Fruit fly (Drosophila melanogaster) whole organism, embryonic: ENCODE data around the gene CG13012.

Experiments used
- Abd-B ChIP-seq: fragments of 200-800 bp; sonication (Bioruptor generic); optimal IDR thresholded peaks from 2 replicates; lab custom pipeline; 2018; ENCODE audit warnings: missing biosample characterization, mild to moderate bottlenecking, missing genetic modification characterization, moderate library complexity
- Aef1 ChIP-seq: fragments of 200-800 bp; sonication (Bioruptor generic); IDR thresholded peaks from 3 replicates; pipeline ENCODE4 v1.3.6; 2022; ENCODE audit warnings: missing biosample characterization, missing genetic modification characterization
- B-H2 ChIP-seq: fragments of 200-800 bp; sonication (Bioruptor generic); optimal IDR thresholded peaks from 2 replicates; lab custom pipeline; 2018; ENCODE audit warnings: missing biosample characterization, mild to moderate bottlenecking, missing genetic modification characterization
- BEAF-32 ChIP-seq: fragments of 200-800 bp; sonication (Bioruptor generic); optimal IDR thresholded peaks from 3 replicates; lab custom pipeline; 2017; ENCODE audit warnings: missing biosample characterization, missing genetic modification characterization, mild to moderate bottlenecking, moderate library complexity, missing genetic modification reagents
- Bdp1 ChIP-seq: fragments of 200-800 bp; sonication (Bioruptor generic); optimal IDR thresholded peaks from 3 replicates; lab custom pipeline; 2016; ENCODE audit warnings: missing biosample characterization, missing genetic modification characterization
- Bgb ChIP-seq: fragments of 200-800 bp; sonication (Bioruptor generic); IDR thresholded peaks from 2 replicates; pipeline ENCODE4 v1.3.6; 2022; ENCODE audit warnings: missing biosample characterization, missing genetic modification characterization; ENCODE audit not compliant: partially characterized antibody
- CG10321 ChIP-seq: fragments of 200-800 bp; sonication (Bioruptor generic); IDR thresholded peaks from 2 replicates; pipeline ENCODE4 v1.3.6; 2022; ENCODE audit warnings: missing biosample characterization, missing genetic modification characterization
- CG10543 ChIP-seq: fragments of 200-800 bp; sonication (Bioruptor generic); optimal IDR thresholded peaks from 3 replicates; lab custom pipeline; 2017; ENCODE audit warnings: missing biosample characterization, mild to moderate bottlenecking, missing genetic modification characterization, moderate library complexity
- CG11456 ChIP-seq: fragments of 200-800 bp; sonication (Bioruptor generic); IDR thresholded peaks from 3 replicates; pipeline ENCODE4 v1.3.6; 2022; ENCODE audit warnings: missing biosample characterization, missing genetic modification characterization
- CG11560 ChIP-seq: fragments of 200-800 bp; sonication (Bioruptor generic); IDR thresholded peaks from 3 replicates; pipeline ENCODE4 v1.3.6; 2022; ENCODE audit warnings: missing biosample characterization, missing genetic modification characterization
- CG12071 ChIP-seq: fragments of 200-800 bp; sonication (Bioruptor generic); optimal IDR thresholded peaks from 3 replicates; lab custom pipeline; 2018; ENCODE audit warnings: missing biosample characterization, mild to moderate bottlenecking, missing genetic modification characterization
- CG12104 ChIP-seq: fragments of 200-800 bp; sonication (Bioruptor generic); optimal IDR thresholded peaks from 3 replicates; lab custom pipeline; 2016; ENCODE audit warnings: missing biosample characterization, missing genetic modification characterization
- CG13894 ChIP-seq: fragments of 200-800 bp; sonication (Bioruptor generic); optimal IDR thresholded peaks from 3 replicates; lab custom pipeline; 2018; ENCODE audit warnings: missing biosample characterization, mild to moderate bottlenecking, missing genetic modification characterization, moderate library complexity
- CG14667 ChIP-seq: fragments of 200-800 bp; sonication (Bioruptor generic); IDR thresholded peaks from 2 replicates; pipeline ENCODE4 v1.3.6; 2022; ENCODE audit warnings: missing biosample characterization, missing genetic modification characterization
- CG1603 ChIP-seq: fragments of 200-800 bp; sonication (Bioruptor generic); optimal IDR thresholded peaks from 2 replicates; lab custom pipeline; 2019; ENCODE audit warnings: missing biosample characterization, mild to moderate bottlenecking, missing genetic modification characterization, moderate library complexity
- CG16863 ChIP-seq: fragments of 200-800 bp; sonication (Bioruptor generic); optimal IDR thresholded peaks from 3 replicates; lab custom pipeline; 2016; ENCODE audit warnings: missing biosample characterization, missing genetic modification characterization
- CG17385 ChIP-seq: fragments of 200-800 bp; sonication (Bioruptor generic); optimal IDR thresholded peaks from 3 replicates; lab custom pipeline; 2018; ENCODE audit warnings: missing biosample characterization, mild to moderate bottlenecking, missing genetic modification characterization
- CG2875 ChIP-seq: fragments of 200-800 bp; sonication (Bioruptor generic); optimal IDR thresholded peaks from 2 replicates; lab custom pipeline; 2017; ENCODE audit warnings: missing biosample characterization, mild to moderate bottlenecking, missing genetic modification characterization, missing genetic modification reagents
- CG30020 ChIP-seq: fragments of 200-800 bp; optimal IDR thresholded peaks from 2 replicates; lab custom pipeline; 2019; ENCODE audit warnings: missing biosample characterization, mild to moderate bottlenecking, missing genetic modification characterization, moderate library complexity
- CG4282 ChIP-seq: fragments of 200-800 bp; sonication (Bioruptor generic); optimal IDR thresholded peaks from 2 replicates; lab custom pipeline; 2016; ENCODE audit warnings: missing biosample characterization, missing genetic modification characterization
- CG4854 ChIP-seq: fragments of 200-800 bp; sonication (Bioruptor generic); optimal IDR thresholded peaks from 2 replicates; lab custom pipeline; 2016; ENCODE audit warnings: missing biosample characterization, missing genetic modification characterization, inconsistent platforms
- CG7372 ChIP-seq: fragments of 200-800 bp; sonication (Bioruptor generic); IDR thresholded peaks from 2 replicates; pipeline ENCODE4 v1.3.6; 2022; ENCODE audit warnings: missing biosample characterization, missing genetic modification characterization
- CG7556 ChIP-seq: fragments of 200-800 bp; sonication (Bioruptor generic); optimal IDR thresholded peaks from 2 replicates; lab custom pipeline; 2017; ENCODE audit warnings: missing biosample characterization, mild to moderate bottlenecking, missing genetic modification characterization
- CG9817 ChIP-seq: fragments of 200-800 bp; sonication (Bioruptor generic); optimal IDR thresholded peaks from 2 replicates; lab custom pipeline; 2018; ENCODE audit warnings: missing biosample characterization, mild to moderate bottlenecking, missing genetic modification characterization, moderate library complexity
- CkIIα-i1 ChIP-seq: fragments of 200-800 bp; sonication (Bioruptor generic); IDR thresholded peaks from 2 replicates; pipeline ENCODE4 v1.3.6; 2022; ENCODE audit warnings: missing biosample characterization, missing genetic modification characterization
- D19B ChIP-seq: fragments of 200-800 bp; sonication (Bioruptor generic); optimal IDR thresholded peaks from 2 replicates; lab custom pipeline; 2017; ENCODE audit warnings: missing biosample characterization, mild to moderate bottlenecking, missing genetic modification characterization
- Dbx ChIP-seq: fragments of 200-800 bp; sonication (Bioruptor generic); IDR thresholded peaks from 3 replicates; pipeline ENCODE4 v1.3.6; 2022; ENCODE audit warnings: missing biosample characterization, missing genetic modification characterization
- Doc3 ChIP-seq: fragments of 200-800 bp; sonication (Bioruptor generic); IDR thresholded peaks from 3 replicates; pipeline ENCODE4 v1.3.6; 2022; ENCODE audit warnings: missing biosample characterization, missing genetic modification characterization; ENCODE audit not compliant: partially characterized antibody
- ERR ChIP-seq: fragments of 200-800 bp; sonication (Bioruptor generic); optimal IDR thresholded peaks from 2 replicates; lab custom pipeline; 2016; ENCODE audit warnings: missing biosample characterization, missing genetic modification characterization
- Fer1 ChIP-seq: fragments of 200-800 bp; sonication (Bioruptor generic); optimal IDR thresholded peaks from 2 replicates; lab custom pipeline; 2017; ENCODE audit warnings: missing biosample characterization, mild to moderate bottlenecking, missing genetic modification characterization
- Fer2 ChIP-seq: fragments of 200-800 bp; sonication (Bioruptor generic); optimal IDR thresholded peaks from 2 replicates; lab custom pipeline; 2018; ENCODE audit warnings: missing biosample characterization, mild to moderate bottlenecking, missing genetic modification characterization, moderate library complexity
- Gug ChIP-seq: fragments of 200-800 bp; sonication (Bioruptor generic); IDR thresholded peaks from 4 replicates; pipeline ENCODE4 v1.3.6; 2022; ENCODE audit warnings: missing biosample characterization, missing genetic modification characterization
- HLH54F ChIP-seq: fragments of 200-800 bp; sonication (Bioruptor generic); optimal IDR thresholded peaks from 3 replicates; lab custom pipeline; 2016; ENCODE audit warnings: missing biosample characterization, missing genetic modification characterization
- Max ChIP-seq: fragments of 200-800 bp; sonication (Bioruptor generic); optimal IDR thresholded peaks from 2 replicates; lab custom pipeline; 2016; ENCODE audit warnings: missing biosample characterization, mild to moderate bottlenecking, missing genetic modification characterization
- Nf-YB ChIP-seq: fragments of 200-800 bp; sonication (Bioruptor generic); optimal IDR thresholded peaks from 3 replicates; lab custom pipeline; 2019; ENCODE audit warnings: missing biosample characterization, mild to moderate bottlenecking, missing genetic modification characterization, moderate library complexity
- Opbp ChIP-seq: fragments of 200-800 bp; sonication (Bioruptor generic); IDR thresholded peaks from 3 replicates; pipeline ENCODE4 v1.3.6; 2022; ENCODE audit warnings: missing biosample characterization, missing genetic modification characterization; ENCODE audit not compliant: partially characterized antibody
- Vsx1 ChIP-seq: fragments of 200-800 bp; sonication (Bioruptor generic); optimal IDR thresholded peaks from 2 replicates; lab custom pipeline; 2017; ENCODE audit warnings: missing biosample characterization, mild to moderate bottlenecking, missing genetic modification characterization, missing genetic modification reagents
- aop ChIP-seq: fragments of 200-800 bp; sonication (Bioruptor generic); IDR thresholded peaks from 2 replicates; pipeline ENCODE4 v1.3.6; 2022; ENCODE audit warnings: missing biosample characterization, missing genetic modification characterization
- ap ChIP-seq: fragments of 200-800 bp; sonication (Bioruptor generic); IDR thresholded peaks from 2 replicates; pipeline ENCODE4 v1.3.6; 2022; ENCODE audit warnings: missing biosample characterization, missing genetic modification characterization
- ato ChIP-seq: fragments of 200-800 bp; sonication (Bioruptor generic); IDR thresholded peaks from 2 replicates; pipeline ENCODE4 v1.3.6; 2022; ENCODE audit warnings: missing biosample characterization, missing genetic modification characterization; ENCODE audit not compliant: partially characterized antibody
- dmrt99B ChIP-seq: fragments of 200-800 bp; sonication (Bioruptor generic); optimal IDR thresholded peaks from 2 replicates; lab custom pipeline; 2018; ENCODE audit warnings: missing biosample characterization, mild to moderate bottlenecking, missing genetic modification characterization, moderate library complexity
- ems ChIP-seq: fragments of 200-800 bp; sonication (Bioruptor generic); optimal IDR thresholded peaks from 3 replicates; lab custom pipeline; 2016; ENCODE audit warnings: missing biosample characterization, missing genetic modification characterization
- fru ChIP-seq: fragments of >200 bp; optimal IDR thresholded peaks from 2 replicates; lab custom pipeline; 2017
- grn ChIP-seq: fragments of 200-800 bp; sonication (Bioruptor generic); optimal IDR thresholded peaks from 3 replicates; lab custom pipeline; 2017; ENCODE audit warnings: missing biosample characterization, missing genetic modification characterization
- hth ChIP-seq: fragments of >200 bp; optimal IDR thresholded peaks from 2 replicates; lab custom pipeline; 2017; ENCODE audit warnings: inconsistent platforms
- klu ChIP-seq: fragments of 200-800 bp; sonication (Bioruptor generic); IDR thresholded peaks from 2 replicates; pipeline ENCODE4 v1.3.6; 2022; ENCODE audit warnings: missing biosample characterization, missing genetic modification characterization
- knrl ChIP-seq: fragments of 200-800 bp; sonication (Bioruptor generic); IDR thresholded peaks from 3 replicates; pipeline ENCODE4 v1.3.6; 2022; ENCODE audit warnings: missing biosample characterization, missing genetic modification characterization; ENCODE audit not compliant: partially characterized antibody
- lmd ChIP-seq: fragments of 200-800 bp; sonication (Bioruptor generic); IDR thresholded peaks from 2 replicates; pipeline ENCODE4 v1.3.6; 2022; ENCODE audit warnings: missing biosample characterization, missing genetic modification characterization
- mam ChIP-seq: fragments of 200-800 bp; sonication (Bioruptor generic); optimal IDR thresholded peaks from 3 replicates; lab custom pipeline; 2016; ENCODE audit warnings: missing biosample characterization, missing genetic modification characterization
- onecut ChIP-seq: fragments of 200-800 bp; sonication (Bioruptor generic); IDR thresholded peaks from 2 replicates; pipeline ENCODE4 v1.3.6; 2022; ENCODE audit warnings: missing biosample characterization, missing genetic modification characterization
- sim ChIP-seq: fragments of 200-800 bp; sonication (Bioruptor generic); IDR thresholded peaks from 2 replicates; pipeline ENCODE4 v1.3.6; 2022; ENCODE audit warnings: missing biosample characterization, missing genetic modification characterization
- tap ChIP-seq: fragments of 200-800 bp; optimal IDR thresholded peaks from 3 replicates; lab custom pipeline; 2019; ENCODE audit warnings: missing biosample characterization, mild to moderate bottlenecking, missing genetic modification characterization, moderate library complexity

The CG13012 gene

DNA sequence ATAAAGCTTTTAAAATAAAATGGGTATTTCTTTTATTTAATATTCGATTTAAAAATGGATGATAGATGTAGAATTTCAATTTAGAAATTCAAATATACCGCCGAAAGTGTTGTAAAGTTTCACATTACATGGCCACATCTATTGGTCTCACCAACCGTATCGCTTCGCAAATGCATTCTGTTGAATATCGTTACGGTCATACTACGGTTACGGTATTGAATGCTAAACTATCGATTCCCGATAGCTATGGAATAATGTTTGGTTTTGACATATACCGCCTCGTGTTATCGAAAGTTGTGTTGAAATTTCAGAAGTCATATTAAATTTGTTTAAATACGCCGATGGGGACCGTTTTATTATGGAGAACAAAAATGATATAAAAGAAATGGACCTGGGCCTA is 25.5 kb downstream of the CG13012 start, which contains the start of the genes CG32573 and CG42512 (continued):
- TF ChIP-seq Vsx1 (GFP tag; lab: Kevin White, UChicago) (no peak), CG1603 (tag; lab: Kevin White, UChicago) (peak; percentile 79), lmd (no peak), CG16863 (GFP tag; lab: Kevin White, UChicago) (no peak), ERR (GFP tag; lab: Kevin White, UChicago) (no peak), ap (GFP tag; lab: Robert Waterston, UW) (no peak), hth (lab: Kevin White, UChicago) (no peak), B-H2 (GFP tag; lab: Kevin White, UChicago) (peak; percentile 43), Doc3 (GFP tag; lab: Robert Waterston, UW) (peak; percentile 62; the same call in 2 of the 3 replicates), aop (GFP tag; lab: Robert Waterston, UW) (no peak), CG4282 (GFP tag; lab: Kevin White, UChicago) (no peak), CG7556 (no peak), Bgb (GFP tag; lab: Robert Waterston, UW) (peak; percentile 79), CG2875 (GFP tag; lab: Kevin White, UChicago) (no peak), Abd-B (GFP tag; lab: Kevin White, UChicago) (no peak), knrl (peak; percentile 40; the same call in 1 of the 3 replicates), Dbx (GFP tag; lab: Robert Waterston, UW) (no peak), CG13894 (tag; lab: Kevin White, UChicago) (no peak), CG9817 (tag; lab: Kevin White, UChicago) (no peak), Max (GFP tag; lab: Kevin White, UChicago) (no peak), CG11560 (tag; lab: Robert Waterston, UW) (no peak), Fer2 (no peak), HLH54F (GFP tag; lab: Kevin White, UChicago) (no peak), CG14667 (GFP tag; lab: Robert Waterston, UW) (no peak), CkIIα-i1 (GFP tag; lab: Robert Waterston, UW) (no peak), CG10543 (GFP tag; lab: Kevin White, UChicago) (no peak), Nf-YB (GFP tag; lab: Kevin White, UChicago) (no peak), Bdp1 (GFP tag; lab: Kevin White, UChicago) (no peak), fru (no peak), CG11456 (GFP tag; lab: Robert Waterston, UW) (no peak), ato (GFP tag; lab: Robert Waterston, UW) (peak; percentile 48; the same call in 1 of the 2 replicates), CG10321 (GFP tag; lab: Robert Waterston, UW) (no peak), mam (GFP tag; lab: Kevin White, UChicago) (peak; percentile 13), Gug (GFP tag; lab: Robert Waterston, UW) (no peak), ems (GFP tag; lab: Kevin White, UChicago) (no peak), CG4854 (GFP tag; lab: Kevin White, UChicago) (no peak), CG12104 (no peak), dmrt99B (tag; lab: Kevin White, UChicago) (no peak), CG30020 (tag; lab: Kevin White, UChicago) (peak; percentile 19), Opbp (GFP tag; lab: Robert Waterston, UW) (peak; percentile 84; the same call in 2 of the 3 replicates), grn (GFP tag; lab: Kevin White, UChicago) (no peak), CG7372 (GFP tag; lab: Robert Waterston, UW) (no peak), Fer1 (GFP tag; lab: Kevin White, UChicago) (no peak), CG12071 (GFP tag; lab: Kevin White, UChicago) (no peak), sim (GFP tag; lab: Robert Waterston, UW) (no peak), onecut (GFP tag; lab: Robert Waterston, UW) (no peak), tap (no peak), klu (GFP tag; lab: Robert Waterston, UW) (no peak), BEAF-32 (GFP tag; lab: Kevin White, UChicago) (peak; percentile 71), Aef1 (no peak), D19B (no peak), CG17385 (no peak)
